Fruit fly (Drosophila melanogaster) whole organism, adult: ENCODE results near the gene Lip4.

Source experiments
- CG11617 ChIP-seq: fragments of 200-800 bp; sonication (Bioruptor generic); optimal IDR thresholded peaks from 2 replicates; lab custom pipeline; 2017; ENCODE audit warnings: mild to moderate bottlenecking, missing biosample characterization, missing genetic modification reagents, missing genetic modification characterization
- CG14711 ChIP-seq: fragments of 200-800 bp; sonication (Bioruptor generic); optimal IDR thresholded peaks from 2 replicates; lab custom pipeline; 2018; ENCODE audit warnings: missing biosample characterization, mild to moderate bottlenecking, missing genetic modification characterization, moderate library complexity
- CG5204 ChIP-seq: fragments of 200-800 bp; sonication (Bioruptor generic); optimal IDR thresholded peaks from 2 replicates; lab custom pipeline; 2016; ENCODE audit warnings: missing biosample characterization, missing genetic modification characterization
- CG7045 ChIP-seq: fragments of 200-800 bp; sonication (Bioruptor generic); optimal IDR thresholded peaks from 2 replicates; lab custom pipeline; 2017; ENCODE audit warnings: missing biosample characterization, mild to moderate bottlenecking, missing genetic modification characterization
- CG7101 ChIP-seq: fragments of 200-800 bp; sonication (Bioruptor generic); optimal IDR thresholded peaks from 2 replicates; lab custom pipeline; 2018; ENCODE audit warnings: missing biosample characterization, mild to moderate bottlenecking, missing genetic modification characterization, moderate library complexity
- Clk ChIP-seq: fragments of 200-800 bp; sonication (Bioruptor generic); optimal IDR thresholded peaks from 2 replicates; lab custom pipeline; 2017; ENCODE audit warnings: missing biosample characterization, missing genetic modification characterization
- Hr96 ChIP-seq: fragments of 200-800 bp; sonication (Bioruptor generic); optimal IDR thresholded peaks from 2 replicates; lab custom pipeline; 2016; ENCODE audit warnings: missing biosample characterization, missing genetic modification characterization
- bab1 ChIP-seq: fragments of 200-800 bp; sonication (Bioruptor generic); optimal IDR thresholded peaks from 3 replicates; lab custom pipeline; 2019; ENCODE audit warnings: missing biosample characterization, mild to moderate bottlenecking, missing genetic modification characterization, moderate library complexity
- cic ChIP-seq: fragments of 200-800 bp; sonication (Bioruptor generic); optimal IDR thresholded peaks from 2 replicates; lab custom pipeline; 2017; ENCODE audit warnings: missing biosample characterization, mild to moderate bottlenecking, missing genetic modification characterization, moderate library complexity
- kay ChIP-seq: fragments of 200-800 bp; sonication (Bioruptor generic); peaks from one replicate; lab custom pipeline; 2016; ENCODE audit warnings: missing biosample characterization, missing genetic modification characterization, borderline replicate concordance
- pad ChIP-seq: fragments of 200-800 bp; sonication (Bioruptor generic); optimal IDR thresholded peaks from 3 replicates; lab custom pipeline; 2017; ENCODE audit warnings: missing biosample characterization, missing genetic modification characterization, mild to moderate bottlenecking, moderate library complexity, missing genetic modification reagents
- tj ChIP-seq: fragments of 200-800 bp; sonication (Bioruptor generic); optimal IDR thresholded peaks from 3 replicates; lab custom pipeline; 2017; ENCODE audit warnings: missing biosample characterization, mild to moderate bottlenecking, missing genetic modification characterization, moderate library complexity
- toe ChIP-seq: fragments of 200-800 bp; sonication (Bioruptor generic); optimal IDR thresholded peaks from 2 replicates; lab custom pipeline; 2016; ENCODE audit warnings: missing biosample characterization, missing genetic modification characterization

DNA sequence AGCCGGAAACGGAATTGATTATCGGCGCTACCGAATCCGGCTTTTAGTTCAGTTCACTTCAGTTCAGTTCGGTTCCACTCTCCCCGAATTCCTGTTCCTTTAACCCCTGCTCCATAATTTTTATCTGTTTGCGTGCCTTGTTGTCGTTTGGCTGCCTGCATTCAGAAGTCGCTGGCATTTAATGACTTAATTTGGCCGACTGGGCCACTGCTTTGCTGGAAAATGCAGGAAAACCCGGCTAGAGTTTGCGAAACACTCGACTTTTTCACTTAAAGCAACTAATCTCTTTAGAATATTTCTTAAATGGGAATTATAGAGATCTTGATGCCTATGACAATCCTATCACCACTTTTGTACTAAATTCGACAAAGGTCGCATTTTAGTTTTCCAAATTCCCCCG, 52.1 kb downstream of the Lip4 start, which contains the start of gene CG34160:
- TF ChIP-seq Hr96 (GFP tag; lab: Kevin White, UChicago) (no peak), toe (GFP tag; lab: Kevin White, UChicago) (no peak), CG14711 (tag; lab: Kevin White, UChicago) (no peak), cic (no peak), CG5204 (GFP tag; lab: Kevin White, UChicago) (no peak), kay (GFP tag; lab: Kevin White, UChicago) (no peak), pad (GFP tag; lab: Kevin White, UChicago) (no peak), Clk (GFP tag; lab: Kevin White, UChicago) (no peak), CG11617 (GFP tag; lab: Kevin White, UChicago) (no peak), tj (GFP tag; lab: Kevin White, UChicago) (no peak), CG7101 (tag; lab: Kevin White, UChicago) (no peak), CG7045 (no peak), bab1 (no peak)
